Worm (Caenorhabditis elegans): Measurements from ENCODE around the gene K09E9.1.

K09E9.1 gene

DNA sequence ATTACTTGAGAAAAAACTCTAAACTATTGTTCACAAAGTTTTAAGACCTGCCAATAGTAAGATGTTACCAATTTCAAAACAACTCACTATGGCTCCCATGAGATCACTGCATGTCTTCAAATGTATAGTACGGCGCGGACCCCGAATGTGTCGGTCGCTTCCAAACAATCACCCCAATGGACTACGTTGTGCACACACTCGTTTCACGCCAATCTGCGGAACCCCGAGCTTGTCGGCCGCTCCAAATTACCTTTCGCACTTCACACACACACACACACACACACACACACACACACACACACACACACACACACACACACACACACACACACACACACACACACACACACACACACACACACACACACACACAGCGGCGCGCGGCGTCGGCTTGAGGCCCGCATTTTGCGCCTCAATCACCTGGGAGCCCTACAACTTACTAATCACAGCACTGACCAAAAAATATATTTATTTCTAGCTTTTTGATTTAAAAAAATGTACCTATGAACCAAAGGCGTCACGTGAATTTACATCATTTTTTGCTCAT is 47.8 kb downstream of the K09E9.1 start:
- no peak for TF ChIP-seq aly-2 (tag; optimal IDR thresholded peaks at IDR 0.05)
- TF ChIP-seq lin-14 (GFP tag; optimal IDR thresholded peaks at IDR 0.05): peak; percentile 21

DNA sequence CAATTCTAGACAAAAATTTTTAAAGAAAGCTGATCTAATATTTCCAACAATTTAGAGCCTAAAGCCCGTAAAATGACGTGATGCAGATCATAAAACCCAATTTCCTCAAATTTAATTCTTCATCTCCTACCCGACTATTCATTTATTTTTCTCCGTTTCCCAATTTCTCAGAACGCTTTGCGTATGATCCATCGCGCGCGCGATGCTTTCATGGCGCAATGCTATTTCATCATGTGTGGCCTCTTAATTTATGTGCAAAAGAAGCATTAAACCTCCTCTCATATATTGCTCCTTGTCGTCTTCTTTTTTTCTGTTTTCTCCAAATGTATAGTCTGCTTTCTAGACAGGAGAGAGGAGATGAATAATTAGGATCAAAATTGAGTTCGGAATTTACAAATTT is 48.4 kb downstream of the K09E9.1 start:
- TF ChIP-seq aha-1 (tag; optimal IDR thresholded peaks at IDR 0.05) (no peak), hpl-2 (GFP tag; optimal IDR thresholded peaks at IDR 0.05) (no peak), ztf-11 (tag; optimal IDR thresholded peaks at IDR 0.05) (no peak), pqm-1 (tag; optimal IDR thresholded peaks at IDR 0.05) (no peak), ceh-8 (GFP tag; optimal IDR thresholded peaks at IDR 0.05) (no peak), nhr-12 (tag; optimal IDR thresholded peaks at IDR 0.05) (no peak), efl-3 (GFP tag; optimal IDR thresholded peaks at IDR 0.05) (no peak), C34B4.2 (tag; optimal IDR thresholded peaks at IDR 0.05) (no peak), mdl-1 (tag; optimal IDR thresholded peaks at IDR 0.05) (no peak), zip-4 (GFP tag; optimal IDR thresholded peaks at IDR 0.05) (no peak), ceh-63 (GFP tag; optimal IDR thresholded peaks at IDR 0.05) (peak; percentile 52), egl-27 (tag; optimal IDR thresholded peaks at IDR 0.05) (no peak), pax-3 (tag; optimal IDR thresholded peaks at IDR 0.05) (no peak), unc-30 (tag; optimal IDR thresholded peaks at IDR 0.05) (no peak), nhr-76 (tag; optimal IDR thresholded peaks at IDR 0.05) (no peak), nhr-71 (tag; optimal IDR thresholded peaks at IDR 0.05) (peak; percentile 59), sox-4 (tag; optimal IDR thresholded peaks at IDR 0.05) (no peak), zag-1 (tag; optimal IDR thresholded peaks at IDR 0.05) (no peak), unc-86 (tag; optimal IDR thresholded peaks at IDR 0.05) (peak; percentile 68), fos-1 (tag; optimal IDR thresholded peaks at IDR 0.05) (no peak), elt-3 (tag; optimal IDR thresholded peaks at IDR 0.05) (no peak), sptf-1 (tag; optimal IDR thresholded peaks at IDR 0.05) (no peak), egl-13 (tag; optimal IDR thresholded peaks at IDR 0.05) (peak; percentile 75), ceh-90 (tag; optimal IDR thresholded peaks at IDR 0.05) (no peak), unc-130 (tag; optimal IDR thresholded peaks at IDR 0.05) (no peak), nhr-90 (tag; optimal IDR thresholded peaks at IDR 0.05; ENCODE audit: poor library complexity) (no peak), fkh-4 (tag; optimal IDR thresholded peaks at IDR 0.05; ENCODE audit: borderline replicate concordance) (no peak), nhr-84 (tag; optimal IDR thresholded peaks at IDR 0.05) (no peak), aly-2 (tag; optimal IDR thresholded peaks at IDR 0.05) (no peak), mef-2 (tag; optimal IDR thresholded peaks at IDR 0.05) (no peak), efl-1 (optimal IDR thresholded peaks at IDR 0.05) (no peak), efl-1 (GFP tag; optimal IDR thresholded peaks at IDR 0.05 in 1 of 2) (no peak), fkh-10 (GFP tag; optimal IDR thresholded peaks at IDR 0.05) (no peak), lin-14 (GFP tag; optimal IDR thresholded peaks at IDR 0.05) (peak; percentile 56), lir-3 (tag; optimal IDR thresholded peaks at IDR 0.05; ENCODE audit: poor library complexity) (no peak), irx-1 (tag; optimal IDR thresholded peaks at IDR 0.05) (peak; percentile 15), dsc-1 (tag; optimal IDR thresholded peaks at IDR 0.05) (peak; percentile 48), nhr-47 (tag; optimal IDR thresholded peaks at IDR 0.05) (peak; percentile 31), mab-9 (GFP tag; IDR thresholded peaks at IDR 0.05) (no peak), vab-15 (tag; optimal IDR thresholded peaks at IDR 0.05) (no peak), pag-3 (tag; optimal IDR thresholded peaks at IDR 0.05; ENCODE audit: borderline replicate concordance, insufficient read depth) (no peak), alr-1 (tag; optimal IDR thresholded peaks at IDR 0.05; ENCODE audit: borderline replicate concordance) (no peak), ceh-82 (tag; optimal IDR thresholded peaks at IDR 0.05) (peak in 1 of 3 experiments; percentile 13), ama-1 (optimal IDR thresholded peaks at IDR 0.05) (no peak), isw-1 (GFP tag; IDR thresholded peaks at IDR 0.05) (no peak), skn-1 (tag; optimal IDR thresholded peaks at IDR 0.05) (no peak), unc-98 (GFP tag; IDR thresholded peaks at IDR 0.05) (no peak)

All from whole organism, L1 larva.